Worm (Caenorhabditis elegans) whole organism, young adult: ENCODE data around the gene ndua-7.

Source experiments
- B0035.1 ChIP-seq: sonication (generic microtip); optimal IDR thresholded peaks from 2 replicates; lab custom pipeline; 2016; ENCODE audit warnings: missing genetic modification characterization, mild to moderate bottlenecking, missing compliant biosample characterization, missing genotype, missing genetic modification reagents
- C17E4.6 ChIP-seq: fragments of 200-800 bp; sonication (Bioruptor generic); IDR thresholded peaks from 2 replicates; pipeline ENCODE4 v1.3.6; 2022; ENCODE audit warnings: missing genetic modification reagents, missing genetic modification characterization, missing compliant biosample characterization
- F33H1.4 ChIP-seq: fragments of 200-800 bp; sonication (Bioruptor generic); IDR thresholded peaks from 2 replicates; pipeline ENCODE4 v1.3.6; 2022; ENCODE audit warnings: missing genetic modification reagents, missing genetic modification characterization, missing compliant biosample characterization
- F39B2.1 ChIP-seq: fragments of 200-800 bp; sonication (Bioruptor generic); IDR thresholded peaks from 2 replicates; pipeline ENCODE4 v1.3.6; 2022; ENCODE audit warnings: missing genetic modification reagents, missing genetic modification characterization, missing compliant biosample characterization
- F52B5.7 ChIP-seq: sonication (generic microtip); optimal IDR thresholded peaks from 2 replicates; lab custom pipeline; 2016; ENCODE audit warnings: mild to moderate bottlenecking, missing genetic modification characterization, missing compliant biosample characterization
- F57C9.4 ChIP-seq: sonication (generic microtip); optimal IDR thresholded peaks from 2 replicates; lab custom pipeline; 2017; ENCODE audit warnings: mild to moderate bottlenecking, missing genetic modification characterization, missing compliant biosample characterization
- Y53G8AR.9 ChIP-seq: fragments of 200-800 bp; sonication (Bioruptor generic); conservative IDR thresholded peaks from 2 replicates; pipeline ENCODE4 v1.3.6; 2022; ENCODE audit warnings: missing genetic modification reagents, missing genetic modification characterization, missing compliant biosample characterization
- Y56A3A.18 ChIP-seq: fragments of 200-800 bp; sonication (Bioruptor generic); IDR thresholded peaks from 2 replicates; pipeline ENCODE4 v1.3.6; 2022; ENCODE audit warnings: missing genetic modification reagents, missing genetic modification characterization, missing compliant biosample characterization
- aptf-2 ChIP-seq: fragments of 200-800 bp; sonication (Bioruptor generic); conservative IDR thresholded peaks from 2 replicates; pipeline ENCODE4 v1.3.6; 2022; ENCODE audit warnings: missing genetic modification reagents, missing genetic modification characterization, missing compliant biosample characterization
- atf-7 ChIP-seq: sonication (generic microtip); optimal IDR thresholded peaks from 2 replicates; lab custom pipeline; 2017; ENCODE audit warnings: mild to moderate bottlenecking, missing genetic modification characterization, missing compliant biosample characterization
- athp-1 ChIP-seq: sonication (generic microtip); optimal IDR thresholded peaks from 2 replicates; lab custom pipeline; 2017; ENCODE audit warnings: mild to moderate bottlenecking, missing genetic modification characterization, missing compliant biosample characterization
- attf-3 ChIP-seq: fragments of 200-800 bp; sonication (Bioruptor generic); conservative IDR thresholded peaks from 2 replicates; pipeline ENCODE4 v1.3.6; 2022; ENCODE audit warnings: missing genetic modification reagents, missing genetic modification characterization, missing compliant biosample characterization
- attf-5 ChIP-seq: fragments of 200-800 bp; sonication (Bioruptor generic); optimal IDR thresholded peaks from 2 replicates; lab custom pipeline; 2018; ENCODE audit warnings: mild to moderate bottlenecking, missing genetic modification characterization, missing compliant biosample characterization
- ccch-3 ChIP-seq: fragments of 200-800 bp; sonication (Bioruptor generic); optimal IDR thresholded peaks from 2 replicates; lab custom pipeline; 2018; ENCODE audit warnings: mild to moderate bottlenecking, missing genetic modification characterization, missing compliant biosample characterization
- ceh-100 ChIP-seq: fragments of 200-800 bp; sonication (Bioruptor generic); IDR thresholded peaks from 2 replicates; pipeline ENCODE4 v1.3.6; 2022; ENCODE audit warnings: missing genetic modification reagents, missing genetic modification characterization, missing compliant biosample characterization
- ceh-27 ChIP-seq: fragments of 200-800 bp; sonication (Bioruptor generic); optimal IDR thresholded peaks from 2 replicates; lab custom pipeline; 2018; ENCODE audit warnings: mild to moderate bottlenecking, missing genetic modification characterization, moderate library complexity, missing compliant biosample characterization
- chd-7 ChIP-seq: sonication (generic microtip); optimal IDR thresholded peaks from 2 replicates; lab custom pipeline; 2016; ENCODE audit warnings: mild to moderate bottlenecking, missing genetic modification characterization, moderate library complexity, missing compliant biosample characterization
- egl-18 ChIP-seq: fragments of 200-800 bp; sonication (Bioruptor generic); IDR thresholded peaks from 2 replicates; pipeline ENCODE4 v1.3.6; 2022; ENCODE audit warnings: missing genetic modification reagents, missing genetic modification characterization, missing compliant biosample characterization
- egl-44 ChIP-seq: fragments of 200-800 bp; sonication (Bioruptor generic); IDR thresholded peaks from 2 replicates; pipeline ENCODE4 v1.3.6; 2022; ENCODE audit warnings: missing genetic modification reagents, missing genetic modification characterization, missing compliant biosample characterization
- ekl-4 ChIP-seq: fragments of 200-800 bp; sonication (Bioruptor generic); IDR thresholded peaks from 2 replicates; pipeline ENCODE4 v1.3.6; 2022; ENCODE audit warnings: missing genetic modification reagents, missing genetic modification characterization, missing compliant biosample characterization
- ets-4 ChIP-seq: fragments of 200-800 bp; sonication (Bioruptor generic); optimal IDR thresholded peaks from 2 replicates; lab custom pipeline; 2018; ENCODE audit warnings: mild to moderate bottlenecking, missing genetic modification characterization, missing compliant biosample characterization
- him-1 ChIP-seq: sonication (generic microtip); optimal IDR thresholded peaks from 2 replicates; lab custom pipeline; 2016; ENCODE audit warnings: missing genotype, missing genetic modification reagents, missing genetic modification characterization, missing compliant biosample characterization
- hlh-12 ChIP-seq: sonication (generic microtip); optimal IDR thresholded peaks from 2 replicates; lab custom pipeline; 2016; ENCODE audit warnings: missing genetic modification characterization, missing compliant biosample characterization
- lin-40 ChIP-seq: sonication (generic microtip); optimal IDR thresholded peaks from 2 replicates; lab custom pipeline; 2016; ENCODE audit warnings: missing genetic modification characterization, mild to moderate bottlenecking, missing compliant biosample characterization, missing genotype, missing genetic modification reagents
- lin-54 ChIP-seq: fragments of 200-800 bp; sonication (Bioruptor generic); optimal IDR thresholded peaks from 2 replicates; lab custom pipeline; 2018; ENCODE audit warnings: mild to moderate bottlenecking, missing genetic modification characterization, missing compliant biosample characterization
- mcd-1 ChIP-seq: fragments of 200-800 bp; sonication (Bioruptor generic); IDR thresholded peaks from 2 replicates; pipeline ENCODE4 v1.3.6; 2022; ENCODE audit warnings: missing genetic modification reagents, missing genetic modification characterization, missing compliant biosample characterization
- mes-4 ChIP-seq: sonication (generic microtip); optimal IDR thresholded peaks from 2 replicates; lab custom pipeline; 2016; ENCODE audit warnings: missing genotype, missing genetic modification characterization, missing compliant biosample characterization
- mxl-1 ChIP-seq: sonication (generic microtip); optimal IDR thresholded peaks from 2 replicates; lab custom pipeline; 2016; ENCODE audit warnings: missing genetic modification characterization, missing compliant biosample characterization
- nfya-2 ChIP-seq: fragments of 200-800 bp; sonication (Bioruptor generic); IDR thresholded peaks from 2 replicates; pipeline ENCODE4 v1.3.6; 2022; ENCODE audit warnings: missing genetic modification reagents, missing genetic modification characterization, missing compliant biosample characterization
- nfyb-1 ChIP-seq: fragments of 200-800 bp; sonication (Bioruptor generic); IDR thresholded peaks from 2 replicates; pipeline ENCODE4 v1.3.6; 2022; ENCODE audit warnings: missing genetic modification reagents, missing genetic modification characterization, missing compliant biosample characterization
- pbrm-1 ChIP-seq: fragments of 200-800 bp; sonication (Bioruptor generic); IDR thresholded peaks from 2 replicates; pipeline ENCODE4 v1.3.6; 2022; ENCODE audit warnings: missing genetic modification reagents, missing genetic modification characterization, missing compliant biosample characterization
- rcor-1 ChIP-seq: fragments of 200-800 bp; sonication (Bioruptor generic); IDR thresholded peaks from 2 replicates; pipeline ENCODE4 v1.3.6; 2022; ENCODE audit warnings: missing genetic modification reagents, missing genetic modification characterization, missing compliant biosample characterization
- rec-8 ChIP-seq, 2 experiments: sonication (generic microtip); optimal IDR thresholded peaks; 2 replicates each; lab custom pipeline; 2016; ENCODE audit warnings: mild to moderate bottlenecking in 2 of 2, missing genetic modification characterization in 2 of 2, missing genetic modification reagents in 2 of 2, missing genotype in 2 of 2, missing biosample characterization in 1 of 2, missing compliant biosample characterization in 1 of 2, moderate library complexity in 1 of 2
- snpc-3.4 ChIP-seq: sonication (generic microtip); optimal IDR thresholded peaks from 2 replicates; lab custom pipeline; 2017; ENCODE audit warnings: missing genetic modification characterization, mild to moderate bottlenecking, missing compliant biosample characterization, antibody characterized with exemption, moderate library complexity, missing genotype, missing genetic modification reagents
- snpc-4 ChIP-seq, 5 experiments: fragments of 150-350 bp in 1 of 5; sonication (generic microtip) in 4 of 5; optimal IDR thresholded peaks; 2 replicates each; lab custom pipeline; 2014 to 2018; ENCODE audit warnings: missing genetic modification characterization in 5 of 5, missing biosample characterization in 3 of 5, antibody characterized with exemption in 2 of 5, mild to moderate bottlenecking in 2 of 5, missing compliant biosample characterization in 2 of 5, missing genotype in 2 of 5, moderate library complexity in 2 of 5, missing genetic modification reagents in 1 of 5
- tlf-1 ChIP-seq: fragments of 200-800 bp; sonication (Bioruptor generic); optimal IDR thresholded peaks from 2 replicates; lab custom pipeline; 2018; ENCODE audit warnings: mild to moderate bottlenecking, missing genetic modification characterization, missing compliant biosample characterization
- unc-62 ChIP-seq: fragments of 150-350 bp; optimal IDR thresholded peaks from 2 replicates; lab custom pipeline; 2014; ENCODE audit warnings: missing biosample characterization, missing genetic modification reagents, missing genetic modification characterization
- ztf-18 ChIP-seq: sonication (generic microtip); optimal IDR thresholded peaks from 2 replicates; lab custom pipeline; 2016; ENCODE audit warnings: missing genotype, mild to moderate bottlenecking, missing genetic modification characterization, missing compliant biosample characterization
- ztf-28 ChIP-seq: fragments of 200-800 bp; sonication (Bioruptor generic); IDR thresholded peaks from 2 replicates; pipeline ENCODE4 v1.3.6; 2022; ENCODE audit warnings: missing genetic modification reagents, missing genetic modification characterization, missing compliant biosample characterization

ndua-7 gene

ce11 chrII:13481781-13482455 lies 12.5 kb downstream of the ndua-7 start, which contains the start of gene E01G4.6:
Gene E01G4.6, plus strand, starts transcription at chrII:13482405.
- no peak for TF ChIP-seq snpc-3.4 (tag; lab: Kevin White, UChicago)

- no peak for TF ChIP-seq attf-3 (GFP tag; lab: Robert Waterston, UW)
- no peak for TF ChIP-seq F33H1.4 (GFP tag; lab: Robert Waterston, UW)
- no peak for TF ChIP-seq athp-1 (tag; lab: Kevin White, UChicago)
- TF ChIP-seq rcor-1 (GFP tag; lab: Robert Waterston, UW) = no peak
- TF ChIP-seq Y56A3A.18 (GFP tag; lab: Robert Waterston, UW) = no peak
- no peak for TF ChIP-seq ceh-27
- no peak for TF ChIP-seq ekl-4 (GFP tag; lab: Robert Waterston, UW)
These were observed 15.0 kb downstream of the ndua-7 start for ce11 chrII:13479424-13479823.

- TF ChIP-seq nfya-2 (GFP tag; lab: Robert Waterston, UW) (no peak), lin-40 (tag; lab: Kevin White, UChicago) (peak; percentile 26), aptf-2 (GFP tag; lab: Robert Waterston, UW) (no peak), snpc-4 (GFP tag; optimal IDR thresholded peaks at IDR 0.05; lab: Kevin White, UChicago) (no peak), snpc-4 (tag; optimal IDR thresholded peaks at IDR 0.05; lab: Kevin White, UChicago) (peak in 1 of 4 experiments; percentile 23), mcd-1 (peak; percentile 93), Y56A3A.18 (GFP tag; lab: Robert Waterston, UW) (no peak), snpc-3.4 (tag; lab: Kevin White, UChicago) (no peak), pbrm-1 (GFP tag; lab: Robert Waterston, UW) (no peak), attf-5 (GFP tag; lab: Kevin White, UChicago) (peak; percentile 20), F39B2.1 (GFP tag; lab: Robert Waterston, UW) (no peak), him-1 (tag; lab: Kevin White, UChicago) (no peak), F33H1.4 (GFP tag; lab: Robert Waterston, UW) (no peak), ccch-3 (no peak), rec-8 (tag; optimal IDR thresholded peaks at IDR 0.05; lab: Kevin White, UChicago) (no peak), ets-4 (GFP tag; lab: Kevin White, UChicago) (no peak), C17E4.6 (GFP tag; lab: Robert Waterston, UW) (no peak), chd-7 (tag; lab: Kevin White, UChicago) (no peak), lin-54 (GFP tag; lab: Kevin White, UChicago) (no peak), ztf-28 (GFP tag; lab: Robert Waterston, UW) (no peak), tlf-1 (GFP tag; lab: Kevin White, UChicago) (no peak), mes-4 (tag; lab: Kevin White, UChicago) (no peak), ztf-18 (tag; lab: Kevin White, UChicago) (no peak), mxl-1 (tag; lab: Kevin White, UChicago) (no peak), B0035.1 (no peak), unc-62 (GFP tag; lab: Kevin White, UChicago) (no peak), hlh-12 (tag; lab: Kevin White, UChicago) (no peak), Y53G8AR.9 (GFP tag; lab: Robert Waterston, UW) (no peak), atf-7 (tag; lab: Kevin White, UChicago) (no peak), F57C9.4 (no peak), F52B5.7 (tag; lab: Kevin White, UChicago) (no peak), ceh-100 (GFP tag; lab: Robert Waterston, UW) (no peak), nfyb-1 (GFP tag; lab: Robert Waterston, UW) (no peak), egl-44 (GFP tag; lab: Robert Waterston, UW) (no peak), egl-18 (GFP tag; lab: Robert Waterston, UW) (no peak)
These were observed 17.2 kb downstream of the ndua-7 start for ce11 chrII:13477230-13477629.
